Worm (Caenorhabditis elegans) whole organism, mixed stage, embryonic: ENCODE data around the gene egl-21.

Experiments used
- M03D4.4 ChIP-seq: sonication (generic microtip); optimal IDR thresholded peaks from 2 replicates; lab custom pipeline; 2017; ENCODE audit warnings: mild to moderate bottlenecking, missing genetic modification characterization, missing compliant biosample characterization
- bed-3 ChIP-seq: fragments of 200-800 bp; sonication (Bioruptor generic); optimal IDR thresholded peaks from 3 replicates; lab custom pipeline; 2018; ENCODE audit warnings: mild to moderate bottlenecking, missing genetic modification characterization, moderate library complexity, missing compliant biosample characterization
- ceh-39 ChIP-seq: fragments of 150-350 bp; optimal IDR thresholded peaks from 2 replicates; lab custom pipeline; 2014; ENCODE audit warnings: missing biosample characterization, missing genetic modification characterization
- ceh-43 ChIP-seq: fragments of 200-800 bp; sonication (Bioruptor generic); optimal IDR thresholded peaks from 2 replicates; lab custom pipeline; 2018; ENCODE audit warnings: mild to moderate bottlenecking, missing genetic modification characterization, moderate library complexity, missing compliant biosample characterization
- ceh-83 ChIP-seq: fragments of 200-800 bp; sonication (Bioruptor generic); optimal IDR thresholded peaks from 2 replicates; lab custom pipeline; 2018; ENCODE audit warnings: mild to moderate bottlenecking, missing genetic modification characterization, missing compliant biosample characterization
- ces-1 ChIP-seq: fragments of 150-350 bp; optimal IDR thresholded peaks from 2 replicates; lab custom pipeline; 2014; ENCODE audit warnings: missing biosample characterization, missing genetic modification reagents, missing genetic modification characterization
- cnd-1 ChIP-seq: fragments of 200-800 bp; sonication (Bioruptor generic); optimal IDR thresholded peaks from 2 replicates; lab custom pipeline; 2018; ENCODE audit warnings: mild to moderate bottlenecking, missing genetic modification characterization, missing compliant biosample characterization
- drap-1 ChIP-seq: fragments of 200-800 bp; sonication (Bioruptor generic); optimal IDR thresholded peaks from 3 replicates; lab custom pipeline; 2018; ENCODE audit warnings: mild to moderate bottlenecking, missing genetic modification characterization, missing compliant biosample characterization
- elt-1 ChIP-seq: sonication (generic microtip); optimal IDR thresholded peaks from 2 replicates; lab custom pipeline; 2017; ENCODE audit warnings: missing genetic modification characterization, mild to moderate bottlenecking, missing compliant biosample characterization, antibody characterized with exemption, moderate library complexity, borderline replicate concordance; ENCODE audit not compliant: insufficient read depth
- elt-3 ChIP-seq: fragments of 150-350 bp; optimal IDR thresholded peaks from 2 replicates; lab custom pipeline; 2014; ENCODE audit warnings: missing biosample characterization, missing genetic modification characterization
- flh-1 ChIP-seq: fragments of 200-800 bp; sonication (Bioruptor generic); optimal IDR thresholded peaks from 2 replicates; lab custom pipeline; 2018; ENCODE audit warnings: mild to moderate bottlenecking, missing genetic modification characterization, moderate library complexity, missing compliant biosample characterization
- ham-2 ChIP-seq: fragments of 200-800 bp; sonication (Bioruptor generic); optimal IDR thresholded peaks from 2 replicates; lab custom pipeline; 2018; ENCODE audit warnings: mild to moderate bottlenecking, missing genetic modification characterization, missing compliant biosample characterization
- hlh-1 ChIP-seq: fragments of 150-350 bp; optimal IDR thresholded peaks from 2 replicates; lab custom pipeline; 2014; ENCODE audit warnings: missing biosample characterization, missing genetic modification reagents, missing genetic modification characterization
- lin-13 ChIP-seq: fragments of 150-350 bp; optimal IDR thresholded peaks from 2 replicates; lab custom pipeline; 2014; ENCODE audit warnings: missing biosample characterization, missing genetic modification characterization
- lin-32 ChIP-seq: fragments of 200-800 bp; sonication (Bioruptor generic); optimal IDR thresholded peaks from 2 replicates; lab custom pipeline; 2018; ENCODE audit warnings: mild to moderate bottlenecking, missing genetic modification characterization, missing compliant biosample characterization
- lsy-2 ChIP-seq: fragments of 150-350 bp; optimal IDR thresholded peaks from 2 replicates; lab custom pipeline; 2014; ENCODE audit warnings: missing biosample characterization, missing genetic modification characterization
- mab-5 ChIP-seq: fragments of 150-350 bp; optimal IDR thresholded peaks from 2 replicates; lab custom pipeline; 2014; ENCODE audit warnings: missing biosample characterization, missing genetic modification characterization
- mep-1 ChIP-seq: fragments of 150-350 bp; optimal IDR thresholded peaks from 2 replicates; lab custom pipeline; 2017; ENCODE audit warnings: missing biosample characterization, missing genetic modification reagents, missing genetic modification characterization, inconsistent platforms
- mls-2 ChIP-seq: sonication (generic microtip); optimal IDR thresholded peaks from 2 replicates; lab custom pipeline; 2016; ENCODE audit warnings: mild to moderate bottlenecking, missing genetic modification characterization, moderate library complexity, missing compliant biosample characterization
- nhr-12 ChIP-seq: fragments of 150-350 bp; optimal IDR thresholded peaks from 2 replicates; lab custom pipeline; 2014; ENCODE audit warnings: missing biosample characterization, missing genetic modification characterization
- nhr-2 ChIP-seq: fragments of 150-350 bp; optimal IDR thresholded peaks from 2 replicates; lab custom pipeline; 2014; ENCODE audit warnings: missing biosample characterization, missing genetic modification characterization
- nhr-237 ChIP-seq: fragments of 150-350 bp; optimal IDR thresholded peaks from 2 replicates; lab custom pipeline; 2014; ENCODE audit warnings: missing biosample characterization, missing genetic modification characterization
- nhr-76 ChIP-seq: sonication (generic microtip); optimal IDR thresholded peaks from 2 replicates; lab custom pipeline; 2017; ENCODE audit warnings: missing biosample characterization, missing genetic modification characterization
- pha-4 ChIP-seq: fragments of 150-350 bp; optimal IDR thresholded peaks from 2 replicates; lab custom pipeline; 2018; ENCODE audit warnings: missing biosample characterization, missing genetic modification reagents, missing genetic modification characterization
- sem-2 ChIP-seq: fragments of 200-800 bp; sonication (Bioruptor generic); optimal IDR thresholded peaks from 2 replicates; lab custom pipeline; 2018; ENCODE audit warnings: mild to moderate bottlenecking, missing genetic modification characterization, missing compliant biosample characterization
- snpc-4 ChIP-seq: fragments of 150-350 bp; optimal IDR thresholded peaks from 2 replicates; lab custom pipeline; 2014; ENCODE audit warnings: missing biosample characterization, missing genetic modification characterization
- sptf-1 ChIP-seq: sonication (generic microtip); optimal IDR thresholded peaks from 2 replicates; lab custom pipeline; 2017; ENCODE audit warnings: mild to moderate bottlenecking, missing genetic modification characterization, moderate library complexity, missing compliant biosample characterization
- tbx-8 ChIP-seq: fragments of 200-800 bp; sonication (Bioruptor generic); optimal IDR thresholded peaks from 2 replicates; lab custom pipeline; 2018; ENCODE audit warnings: mild to moderate bottlenecking, missing genetic modification characterization, moderate library complexity, missing compliant biosample characterization
- unc-120 ChIP-seq: sonication (generic microtip); optimal IDR thresholded peaks from 2 replicates; lab custom pipeline; 2017; ENCODE audit warnings: missing genetic modification characterization, missing compliant biosample characterization; ENCODE audit not compliant: poor library complexity, severe bottlenecking
- unc-39 ChIP-seq: fragments of 150-350 bp; optimal IDR thresholded peaks from 2 replicates; lab custom pipeline; 2014; ENCODE audit warnings: missing biosample characterization, missing genetic modification characterization
- unc-62 ChIP-seq: fragments of 150-350 bp; optimal IDR thresholded peaks from 2 replicates; lab custom pipeline; 2014; ENCODE audit warnings: missing biosample characterization, missing genetic modification reagents, missing genetic modification characterization
- zip-8 ChIP-seq: fragments of 150-350 bp; optimal IDR thresholded peaks from 2 replicates; lab custom pipeline; 2014; ENCODE audit warnings: missing biosample characterization, missing genetic modification characterization
- ztf-11 ChIP-seq: fragments of 150-350 bp; optimal IDR thresholded peaks from 2 replicates; lab custom pipeline; 2014; ENCODE audit warnings: missing biosample characterization, missing genetic modification characterization

egl-21 gene

DNA sequence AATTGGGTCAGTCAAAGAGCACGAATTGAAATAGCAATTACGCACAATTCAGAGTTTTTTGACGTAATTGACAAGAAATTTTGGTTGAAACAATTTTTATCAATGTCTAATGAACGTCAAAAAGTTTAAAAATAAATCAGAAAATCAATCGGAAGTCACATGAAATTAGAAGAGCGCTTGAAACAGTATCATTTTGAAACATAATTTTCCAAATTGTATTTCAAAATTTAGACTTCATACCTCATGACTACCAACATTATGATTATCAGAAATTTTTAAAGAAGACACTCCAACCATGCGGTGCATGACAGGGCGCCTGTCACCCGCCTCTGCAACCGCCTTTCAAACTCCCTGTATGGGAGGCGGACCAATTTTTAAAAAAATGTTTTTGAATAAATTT, 31.6 kb upstream of the egl-21 start:
- TF ChIP-seq mls-2 (tag; lab: Kevin White, UChicago) (no peak), ceh-39 (tag; lab: Kevin White, UChicago) (no peak), sem-2 (GFP tag; lab: Kevin White, UChicago) (no peak), lsy-2 (no peak), lin-32 (GFP tag; lab: Kevin White, UChicago) (no peak), nhr-76 (no peak), nhr-237 (tag; lab: Kevin White, UChicago) (no peak), sptf-1 (tag; lab: Kevin White, UChicago) (no peak), tbx-8 (GFP tag; lab: Kevin White, UChicago) (no peak), mep-1 (tag; lab: Kevin White, UChicago) (no peak), lin-13 (tag; lab: Kevin White, UChicago) (no peak), zip-8 (no peak), unc-39 (tag; lab: Kevin White, UChicago) (no peak), mab-5 (no peak), pha-4 (tag; lab: Kevin White, UChicago) (no peak), M03D4.4 (tag; lab: Kevin White, UChicago) (no peak), nhr-2 (tag; lab: Kevin White, UChicago) (no peak), ces-1 (no peak)

DNA sequence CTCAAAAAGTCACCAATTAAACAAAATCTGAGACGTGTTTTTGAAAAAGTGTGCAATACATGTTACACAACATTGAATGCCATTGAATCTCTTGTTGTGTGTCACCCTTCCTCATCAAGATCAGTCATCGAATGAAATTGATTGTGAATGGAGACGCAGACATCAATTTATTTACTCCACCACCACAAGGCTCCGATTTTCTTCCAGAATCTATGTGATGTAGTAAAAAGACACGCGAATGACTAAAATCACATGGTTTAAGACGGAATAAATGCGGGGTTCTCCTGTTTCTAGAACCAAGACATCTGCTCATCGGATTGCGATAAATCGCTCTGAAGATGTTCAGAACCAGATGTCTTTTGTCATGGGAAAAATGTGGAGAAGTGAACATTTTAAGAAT, 31.1 kb upstream of the egl-21 start:
- TF ChIP-seq ces-1 (no peak), unc-62 (peak; percentile 73)

DNA sequence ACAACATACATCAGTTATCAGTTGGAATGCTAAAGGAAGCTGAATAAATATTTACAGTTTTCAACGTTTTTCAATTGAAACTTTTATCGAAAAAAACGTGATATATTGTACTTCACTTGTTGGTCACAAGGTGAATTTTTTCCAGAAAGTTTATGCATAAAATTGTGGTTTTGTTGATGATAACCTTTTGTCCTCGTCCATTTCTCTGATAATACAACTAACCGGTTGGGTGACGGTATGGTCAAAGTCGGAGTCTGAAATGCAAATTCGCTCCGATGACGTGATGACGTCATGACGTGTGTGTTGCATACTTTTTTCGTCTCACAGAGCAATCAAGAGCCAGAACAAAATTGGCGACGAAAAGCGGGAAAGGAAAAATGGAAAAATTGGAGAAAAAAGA, 29.8 kb upstream of the egl-21 start:
- TF ChIP-seq elt-1 (tag; lab: Kevin White, UChicago): no peak
- TF ChIP-seq zip-8: peak; percentile 70

DNA sequence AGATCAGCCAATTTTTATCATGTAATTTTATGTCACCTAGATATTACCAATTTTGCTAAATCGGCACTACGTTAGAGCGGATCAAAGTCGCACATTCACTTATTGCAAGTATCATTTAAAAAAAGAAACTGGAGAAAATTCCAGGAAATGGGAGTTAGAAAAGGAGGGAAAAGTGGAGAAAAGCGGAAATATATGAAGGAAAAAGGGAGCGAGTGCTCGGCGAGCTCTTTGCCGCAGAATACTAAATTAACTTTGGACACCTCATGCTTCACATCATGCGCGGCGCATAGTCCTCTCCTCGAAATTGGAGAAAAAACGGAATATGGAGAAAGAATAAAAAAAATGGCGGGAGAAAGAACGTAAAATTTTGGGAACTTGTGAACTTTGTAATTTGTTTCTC, 25.9 kb upstream of the egl-21 start:
- TF ChIP-seq lin-13 (tag; lab: Kevin White, UChicago) (no peak), hlh-1 (tag; lab: Kevin White, UChicago) (no peak), ces-1 (peak; percentile 68)

DNA sequence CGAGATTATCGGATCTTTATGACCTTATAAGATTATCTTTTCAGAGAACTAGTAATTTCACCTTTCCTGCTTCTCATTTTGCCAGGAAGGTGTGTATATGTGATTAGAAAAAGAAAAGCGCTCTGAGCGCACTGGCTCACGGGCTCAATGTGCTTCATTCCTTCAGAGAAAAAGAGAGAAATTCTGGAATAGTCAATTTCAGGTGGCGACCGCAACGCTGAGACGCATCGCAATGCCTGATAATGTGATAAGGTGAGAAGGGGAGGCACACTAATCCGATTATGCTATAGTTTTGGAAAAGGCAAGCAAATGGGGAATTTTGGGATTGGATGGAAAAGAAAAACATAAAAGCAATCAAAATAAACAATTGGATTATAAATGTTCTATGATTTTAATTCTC, 24.4 kb upstream of the egl-21 start:
- TF ChIP-seq bed-3 (GFP tag; lab: Kevin White, UChicago): no peak
- peak; percentile 55 for TF ChIP-seq ces-1

DNA sequence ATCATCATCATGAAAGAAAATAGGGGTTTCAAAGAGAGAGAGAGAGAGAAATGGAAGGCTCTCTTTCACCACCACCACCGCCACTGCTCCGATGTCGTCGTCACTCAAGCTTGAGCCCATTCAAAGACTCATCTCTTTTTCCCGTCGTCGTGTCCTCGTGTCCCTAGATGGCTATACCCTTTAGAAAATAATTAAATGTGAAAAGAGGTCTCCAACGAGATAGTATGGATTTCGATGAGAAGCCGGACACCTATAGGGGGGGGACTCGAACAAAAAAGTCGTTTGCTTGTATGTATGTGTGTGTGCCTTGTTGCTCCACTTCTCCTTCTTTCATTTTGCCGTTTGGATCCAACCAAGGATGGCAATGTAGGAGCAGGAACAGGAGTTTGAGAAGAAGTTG, 23.4 kb upstream of the egl-21 start:
- TF ChIP-seq hlh-1 (tag; lab: Kevin White, UChicago): no peak
- no peak for TF ChIP-seq unc-39 (tag; lab: Kevin White, UChicago)
- TF ChIP-seq nhr-12 (tag; lab: Kevin White, UChicago): no peak
- peak; percentile 0 for TF ChIP-seq unc-120
- no peak for TF ChIP-seq elt-3 (tag; lab: Kevin White, UChicago)
- no peak for TF ChIP-seq tbx-8 (GFP tag; lab: Kevin White, UChicago)
- no peak for TF ChIP-seq flh-1 (GFP tag; lab: Kevin White, UChicago)
- no peak for TF ChIP-seq elt-1 (tag; lab: Kevin White, UChicago)
- TF ChIP-seq ces-1: peak; percentile 70
- TF ChIP-seq pha-4 (tag; lab: Kevin White, UChicago): no peak
- no peak for TF ChIP-seq mab-5
- TF ChIP-seq unc-62: peak; percentile 4
- no peak for TF ChIP-seq bed-3 (GFP tag; lab: Kevin White, UChicago)
- no peak for TF ChIP-seq ceh-39 (tag; lab: Kevin White, UChicago)
- TF ChIP-seq, all 35 proteins: peak for 3

DNA sequence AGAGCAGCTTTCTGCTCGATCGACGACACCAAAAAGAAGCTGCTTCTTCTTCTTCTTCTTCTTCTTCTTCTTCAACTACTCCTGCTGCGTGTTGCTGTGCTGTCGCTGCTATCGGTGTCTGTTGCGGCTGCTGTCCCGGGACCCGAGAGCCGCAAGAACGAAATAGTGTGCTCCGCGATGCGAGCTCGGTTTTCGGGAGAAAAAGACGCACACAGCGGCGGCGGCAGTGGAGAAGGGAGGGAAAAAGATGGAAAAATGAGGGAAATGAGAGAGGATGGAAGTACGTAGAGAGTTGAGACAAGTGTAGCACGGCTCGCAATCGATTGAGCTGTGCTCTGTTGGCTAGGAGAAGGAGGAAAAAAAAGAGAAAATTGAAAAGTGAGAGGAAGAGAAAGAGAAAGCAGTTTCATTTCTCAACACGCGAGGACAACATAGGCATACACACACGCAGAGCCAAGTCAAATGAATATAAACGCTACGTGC, 22.1 kb upstream of the egl-21 start:
- TF ChIP-seq drap-1 (GFP tag; lab: Kevin White, UChicago) (peak; percentile 9), bed-3 (GFP tag; lab: Kevin White, UChicago) (no peak), lin-32 (GFP tag; lab: Kevin White, UChicago) (no peak), ces-1 (peak; percentile 51), cnd-1 (tag; lab: Kevin White, UChicago) (peak; percentile 4), ham-2 (no peak), snpc-4 (tag; lab: Kevin White, UChicago) (no peak), ceh-83 (GFP tag; lab: Kevin White, UChicago) (no peak), tbx-8 (GFP tag; lab: Kevin White, UChicago) (no peak), unc-39 (tag; lab: Kevin White, UChicago) (no peak), elt-3 (tag; lab: Kevin White, UChicago) (no peak), lsy-2 (no peak), sptf-1 (tag; lab: Kevin White, UChicago) (peak; percentile 8), nhr-237 (tag; lab: Kevin White, UChicago) (no peak), mep-1 (tag; lab: Kevin White, UChicago) (no peak), unc-120 (peak; percentile 90), ceh-43 (GFP tag; lab: Kevin White, UChicago) (no peak), lin-13 (tag; lab: Kevin White, UChicago) (no peak), hlh-1 (tag; lab: Kevin White, UChicago) (peak; percentile 34), elt-1 (tag; lab: Kevin White, UChicago) (no peak), unc-62 (peak; percentile 33), nhr-76 (no peak), pha-4 (tag; lab: Kevin White, UChicago) (peak; percentile 19), ztf-11 (tag; lab: Kevin White, UChicago) (no peak), ceh-39 (tag; lab: Kevin White, UChicago) (no peak), M03D4.4 (tag; lab: Kevin White, UChicago) (peak; percentile 33), mls-2 (tag; lab: Kevin White, UChicago) (peak; percentile 13), nhr-12 (tag; lab: Kevin White, UChicago) (no peak)
